Worm (Caenorhabditis elegans) whole organism, young adult: ENCODE results near the gene let-767.

ENCODE experiments used
- F39B2.1 ChIP-seq: fragments of 200-800 bp; sonication (Bioruptor generic); IDR thresholded peaks from 2 replicates; pipeline ENCODE4 v1.3.6; 2022; ENCODE audit warnings: missing genetic modification reagents, missing genetic modification characterization, missing compliant biosample characterization
- bed-1 ChIP-seq: fragments of 200-800 bp; sonication (Bioruptor generic); IDR thresholded peaks from 2 replicates; pipeline ENCODE4 v1.3.6; 2022; ENCODE audit warnings: missing genetic modification reagents, missing genetic modification characterization, missing compliant biosample characterization
- die-1 ChIP-seq: sonication (generic microtip); optimal IDR thresholded peaks from 2 replicates; lab custom pipeline; 2016; ENCODE audit warnings: missing genotype, mild to moderate bottlenecking, missing genetic modification characterization, missing compliant biosample characterization
- mes-4 ChIP-seq: sonication (generic microtip); optimal IDR thresholded peaks from 2 replicates; lab custom pipeline; 2016; ENCODE audit warnings: missing genotype, missing genetic modification characterization, missing compliant biosample characterization
- rec-8 ChIP-seq, 2 experiments: sonication (generic microtip); optimal IDR thresholded peaks; 2 replicates each; lab custom pipeline; 2016; ENCODE audit warnings: mild to moderate bottlenecking in 2 of 2, missing genetic modification characterization in 2 of 2, missing genetic modification reagents in 2 of 2, missing genotype in 2 of 2, missing biosample characterization in 1 of 2, missing compliant biosample characterization in 1 of 2, moderate library complexity in 1 of 2
- sea-2 ChIP-seq: fragments of 200-800 bp; sonication (Bioruptor generic); IDR thresholded peaks from 2 replicates; pipeline ENCODE4 v1.3.6; 2022; ENCODE audit warnings: missing genetic modification characterization, missing compliant biosample characterization
- snpc-4 ChIP-seq, 5 experiments: fragments of 150-350 bp in 1 of 5; sonication (generic microtip) in 4 of 5; optimal IDR thresholded peaks; 2 replicates each; lab custom pipeline; 2014 to 2018; ENCODE audit warnings: missing genetic modification characterization in 5 of 5, missing biosample characterization in 3 of 5, antibody characterized with exemption in 2 of 5, mild to moderate bottlenecking in 2 of 5, missing compliant biosample characterization in 2 of 5, missing genotype in 2 of 5, moderate library complexity in 2 of 5, missing genetic modification reagents in 1 of 5
- somi-1 ChIP-seq: fragments of 200-800 bp; sonication (Bioruptor generic); optimal IDR thresholded peaks from 2 replicates; lab custom pipeline; 2018; ENCODE audit warnings: mild to moderate bottlenecking, missing genetic modification characterization, missing compliant biosample characterization

DNA sequence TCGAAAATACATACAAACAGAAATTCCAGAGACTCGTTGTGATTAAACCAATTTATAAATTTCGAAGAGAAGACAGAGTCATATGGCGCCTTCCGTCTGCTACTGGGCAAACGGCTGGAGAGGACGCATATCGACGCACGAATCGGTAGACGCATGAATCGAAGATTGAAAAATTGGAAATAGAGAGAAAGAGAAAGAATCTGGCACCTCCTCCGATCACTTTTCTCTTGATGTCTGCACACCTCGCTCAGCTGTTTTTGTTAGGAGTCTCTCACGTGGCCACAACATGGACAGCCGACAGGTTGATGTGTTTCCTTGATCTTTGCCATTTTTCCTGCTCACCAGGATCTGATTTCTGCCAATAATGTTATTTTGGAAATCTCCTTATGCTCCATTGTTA lies 20.3 kb upstream of the let-767 start:
- no peak for TF ChIP-seq rec-8 (tag; optimal IDR thresholded peaks at IDR 0.05; lab: Kevin White, UChicago)
- TF ChIP-seq somi-1 = no peak
- TF ChIP-seq F39B2.1 (GFP tag; lab: Robert Waterston, UW) = no peak
- TF ChIP-seq sea-2 (GFP tag; lab: Robert Waterston, UW) = no peak
- no peak for TF ChIP-seq die-1
- no peak for TF ChIP-seq snpc-4 (GFP tag; optimal IDR thresholded peaks at IDR 0.05; lab: Kevin White, UChicago)
- no peak for TF ChIP-seq snpc-4 (tag; optimal IDR thresholded peaks at IDR 0.05; lab: Kevin White, UChicago)
- no peak for TF ChIP-seq bed-1 (GFP tag; lab: Robert Waterston, UW)
- no peak for TF ChIP-seq mes-4
